Fruit fly (Drosophila melanogaster) whole organism, embryonic: ENCODE data around the gene hmw.

Source experiments
- CG15696 ChIP-seq: fragments of 200-800 bp; sonication (Bioruptor generic); optimal IDR thresholded peaks from 2 replicates; lab custom pipeline; 2019; ENCODE audit warnings: missing biosample characterization, mild to moderate bottlenecking, missing genetic modification characterization, moderate library complexity
- CG17328 ChIP-seq: fragments of 200-800 bp; sonication (Bioruptor generic); IDR thresholded peaks from 2 replicates; pipeline ENCODE4 v1.3.6; 2022; ENCODE audit warnings: missing biosample characterization, missing genetic modification characterization
- Nf-YA ChIP-seq: fragments of 200-800 bp; sonication (Bioruptor generic); IDR thresholded peaks from 2 replicates; pipeline ENCODE4 v1.3.6; 2022; ENCODE audit warnings: missing biosample characterization, missing genetic modification characterization
- bcd ChIP-seq: fragments of 200-800 bp; sonication (Bioruptor generic); optimal IDR thresholded peaks from 2 replicates; lab custom pipeline; 2017; ENCODE audit warnings: missing biosample characterization, mild to moderate bottlenecking, missing genetic modification characterization
- ham ChIP-seq: fragments of 200-800 bp; sonication (Bioruptor generic); IDR thresholded peaks from 2 replicates; pipeline ENCODE4 v1.3.6; 2022; ENCODE audit warnings: missing biosample characterization, missing genetic modification characterization
- insv ChIP-seq, 2 experiments: fragments of 200-800 bp; sonication (Bioruptor generic); optimal IDR thresholded peaks; 3 replicates each; lab custom pipeline; 2016 to 2018; ENCODE audit warnings: missing biosample characterization in 2 of 2, missing genetic modification characterization in 2 of 2
- stwl ChIP-seq: fragments of 200-800 bp; sonication (Bioruptor generic); optimal IDR thresholded peaks from 3 replicates; lab custom pipeline; 2018; ENCODE audit warnings: missing biosample characterization, mild to moderate bottlenecking, missing genetic modification characterization, moderate library complexity
- toy ChIP-seq: fragments of 200-800 bp; sonication (Bioruptor generic); IDR thresholded peaks from 2 replicates; pipeline ENCODE4 v1.3.6; 2022; ENCODE audit warnings: missing biosample characterization, missing genetic modification characterization

dm6 chr3R:18404713-18405112 is 42.9 kb downstream of the hmw start, which contains the start of gene CG7685:
- TF ChIP-seq insv (GFP tag; optimal IDR thresholded peaks at IDR 0.05; lab: Kevin White, UChicago) (peak in 1 of 2 experiments; percentile 29), bcd (GFP tag; lab: Kevin White, UChicago) (peak; percentile 36), toy (GFP tag; lab: Robert Waterston, UW) (no peak), CG15696 (tag; lab: Kevin White, UChicago) (peak; percentile 55), Nf-YA (GFP tag; lab: Robert Waterston, UW) (no peak), ham (GFP tag; lab: Robert Waterston, UW) (no peak), stwl (tag; lab: Kevin White, UChicago) (peak; percentile 89), CG17328 (GFP tag; lab: Robert Waterston, UW) (peak; percentile 52)
